Worm (Caenorhabditis elegans) whole organism, L3 larva: Measurements from ENCODE around the gene ugt-40.

Source experiments
- ama-1 ChIP-seq: fragments of 150-350 bp; optimal IDR thresholded peaks from 2 replicates; lab custom pipeline; 2018
- ceh-82 ChIP-seq: fragments of 150-350 bp; optimal IDR thresholded peaks from 2 replicates; lab custom pipeline; 2014; ENCODE audit warnings: missing biosample characterization, missing genetic modification characterization
- egl-27 ChIP-seq: sonication (generic microtip); optimal IDR thresholded peaks from 4 replicates; lab custom pipeline; 2017; ENCODE audit warnings: missing biosample characterization, missing genetic modification reagents, missing genetic modification characterization
- elt-2 ChIP-seq: sonication (generic microtip); optimal IDR thresholded peaks from 2 replicates; lab custom pipeline; 2016; ENCODE audit warnings: missing genetic modification reagents, mild to moderate bottlenecking, missing genetic modification characterization, missing compliant biosample characterization
- elt-3 ChIP-seq, 3 experiments: fragments of 150-350 bp in 1 of 3; sonication (generic microtip) in 2 of 3; optimal IDR thresholded peaks; 2 replicates in 2 of 3; 4 replicates in 1 of 3; lab custom pipeline; 2014 to 2017; ENCODE audit warnings: missing biosample characterization in 3 of 3, missing genetic modification characterization in 3 of 3
- fos-1 ChIP-seq: fragments of 150-350 bp; optimal IDR thresholded peaks from 2 replicates; lab custom pipeline; 2014; ENCODE audit warnings: missing biosample characterization, missing genetic modification characterization
- jun-1 ChIP-seq: fragments of 150-350 bp; optimal IDR thresholded peaks from 2 replicates; lab custom pipeline; 2014; ENCODE audit warnings: missing biosample characterization, missing genetic modification reagents, missing genetic modification characterization
- unc-39 ChIP-seq: sonication (generic microtip); optimal IDR thresholded peaks from 4 replicates; lab custom pipeline; 2017; ENCODE audit warnings: missing biosample characterization, missing genetic modification characterization
- ztf-11 ChIP-seq: fragments of 150-350 bp; optimal IDR thresholded peaks from 2 replicates; lab custom pipeline; 2014; ENCODE audit warnings: missing biosample characterization, missing genetic modification characterization

- TF ChIP-seq ztf-11 (no peak), jun-1 (tag; lab: Kevin White, UChicago) (no peak), unc-39 (no peak), ceh-82 (tag; lab: Kevin White, UChicago) (no peak), egl-27 (tag; lab: Kevin White, UChicago) (no peak), ama-1 (lab: Kevin White, UChicago) (no peak), elt-3 (tag; optimal IDR thresholded peaks at IDR 0.05; lab: Kevin White, UChicago) (no peak), fos-1 (tag; lab: Kevin White, UChicago) (no peak), elt-2 (no peak)
These were observed 17.6 kb upstream of the ugt-40 start, which contains the start of gene str-204 for ce11 chrV:7159391-7159790.
